Fruit fly (Drosophila melanogaster) whole organism, embryonic: ENCODE data around the gene Cpr62Bc.

Experiments
- Awh ChIP-seq: fragments of 200-800 bp; sonication (Bioruptor generic); IDR thresholded peaks from 2 replicates; pipeline ENCODE4, ENCODE4 v1.3.6; 2022; ENCODE audit warnings: missing biosample characterization, missing genetic modification characterization
- Blimp-1 ChIP-seq: fragments of 200-800 bp; sonication (Bioruptor generic); optimal IDR thresholded peaks from 3 replicates; lab custom pipeline; 2018; ENCODE audit warnings: missing biosample characterization, missing genetic modification characterization, mild to moderate bottlenecking, moderate library complexity, missing genetic modification reagents
- CG10267 ChIP-seq: fragments of 200-800 bp; sonication (Bioruptor generic); optimal IDR thresholded peaks from 2 replicates; lab custom pipeline; 2018; ENCODE audit warnings: missing biosample characterization, mild to moderate bottlenecking, missing genetic modification characterization, moderate library complexity
- CG10979 ChIP-seq: fragments of 200-800 bp; sonication (Bioruptor generic); optimal IDR thresholded peaks from 2 replicates; lab custom pipeline; 2018; ENCODE audit warnings: missing biosample characterization, mild to moderate bottlenecking, missing genetic modification characterization, moderate library complexity
- CG11560 ChIP-seq: fragments of 200-800 bp; sonication (Bioruptor generic); IDR thresholded peaks from 3 replicates; pipeline ENCODE4 v1.3.6; 2022; ENCODE audit warnings: missing biosample characterization, missing genetic modification characterization
- CG12071 ChIP-seq: fragments of 200-800 bp; sonication (Bioruptor generic); optimal IDR thresholded peaks from 3 replicates; lab custom pipeline; 2018; ENCODE audit warnings: missing biosample characterization, mild to moderate bottlenecking, missing genetic modification characterization
- CG12659 ChIP-seq: fragments of 200-800 bp; sonication (Bioruptor generic); optimal IDR thresholded peaks from 3 replicates; lab custom pipeline; 2017; ENCODE audit warnings: mild to moderate bottlenecking, missing biosample characterization, missing genetic modification reagents, missing genetic modification characterization
- CG13287 ChIP-seq: fragments of 200-800 bp; sonication (Bioruptor generic); IDR thresholded peaks from 2 replicates; pipeline ENCODE4 v1.3.6; 2022; ENCODE audit warnings: missing biosample characterization, missing genetic modification characterization; ENCODE audit not compliant: partially characterized antibody
- CG14860 ChIP-seq: fragments of 200-800 bp; sonication (Bioruptor generic); IDR thresholded peaks from 3 replicates; pipeline ENCODE4 v1.3.6; 2022; ENCODE audit warnings: missing biosample characterization, missing genetic modification characterization; ENCODE audit not compliant: partially characterized antibody
- CG1603 ChIP-seq: fragments of 200-800 bp; sonication (Bioruptor generic); optimal IDR thresholded peaks from 2 replicates; lab custom pipeline; 2019; ENCODE audit warnings: missing biosample characterization, mild to moderate bottlenecking, missing genetic modification characterization, moderate library complexity
- CG17568 ChIP-seq: fragments of 200-800 bp; sonication (Bioruptor generic); optimal IDR thresholded peaks from 2 replicates; lab custom pipeline; 2018; ENCODE audit warnings: missing biosample characterization, mild to moderate bottlenecking, missing genetic modification characterization, moderate library complexity
- CG18476 ChIP-seq: fragments of 200-800 bp; sonication (Bioruptor generic); optimal IDR thresholded peaks from 2 replicates; lab custom pipeline; 2016; ENCODE audit warnings: missing biosample characterization, mild to moderate bottlenecking, missing genetic modification characterization
- CG2199 ChIP-seq: fragments of 200-800 bp; sonication (Bioruptor generic); IDR thresholded peaks from 3 replicates; pipeline ENCODE4 v1.3.6; 2022; ENCODE audit warnings: missing biosample characterization, missing genetic modification characterization
- CG5245 ChIP-seq: fragments of 200-800 bp; sonication (Bioruptor generic); optimal IDR thresholded peaks from 3 replicates; lab custom pipeline; 2016; ENCODE audit warnings: missing biosample characterization, missing genetic modification characterization
- CG6791 ChIP-seq: fragments of 200-800 bp; sonication (Bioruptor generic); IDR thresholded peaks from 3 replicates; pipeline ENCODE4 v1.3.6; 2022; ENCODE audit warnings: missing biosample characterization, missing genetic modification characterization; ENCODE audit not compliant: partially characterized antibody
- CG6813 ChIP-seq: fragments of 200-800 bp; sonication (Bioruptor generic); optimal IDR thresholded peaks from 2 replicates; lab custom pipeline; 2017; ENCODE audit warnings: missing biosample characterization, missing genetic modification characterization, mild to moderate bottlenecking, moderate library complexity, missing genetic modification reagents
- CG7556 ChIP-seq: fragments of 200-800 bp; sonication (Bioruptor generic); optimal IDR thresholded peaks from 2 replicates; lab custom pipeline; 2017; ENCODE audit warnings: missing biosample characterization, mild to moderate bottlenecking, missing genetic modification characterization
- CG7745 ChIP-seq: fragments of 200-800 bp; sonication (Bioruptor generic); optimal IDR thresholded peaks from 2 replicates; lab custom pipeline; 2018; ENCODE audit warnings: missing biosample characterization, mild to moderate bottlenecking, missing genetic modification characterization, moderate library complexity
- CG9797 ChIP-seq: fragments of 200-800 bp; sonication (Bioruptor generic); optimal IDR thresholded peaks from 3 replicates; lab custom pipeline; 2018; ENCODE audit warnings: missing biosample characterization, mild to moderate bottlenecking, missing genetic modification characterization
- CrebB ChIP-seq: fragments of 200-800 bp; sonication (Bioruptor generic); optimal IDR thresholded peaks from 3 replicates; lab custom pipeline; 2018; ENCODE audit warnings: missing biosample characterization, mild to moderate bottlenecking, missing genetic modification characterization
- D ChIP-seq, 2 experiments: fragments of 200-800 bp in 1 of 2; fragments of >200 bp in 1 of 2; sonication (Bioruptor generic) in 1 of 2; optimal IDR thresholded peaks; 2 replicates in 1 of 2; 3 replicates in 1 of 2; lab custom pipeline; 2017; ENCODE audit warnings: mild to moderate bottlenecking in 1 of 2, missing biosample characterization in 1 of 2, missing genetic modification characterization in 1 of 2, missing genetic modification reagents in 1 of 2
- Deaf1 ChIP-seq: fragments of 200-800 bp; optimal IDR thresholded peaks from 3 replicates; lab custom pipeline; 2019; ENCODE audit warnings: missing biosample characterization, mild to moderate bottlenecking, missing genetic modification characterization, moderate library complexity
- Doc3 ChIP-seq: fragments of 200-800 bp; sonication (Bioruptor generic); IDR thresholded peaks from 3 replicates; pipeline ENCODE4 v1.3.6; 2022; ENCODE audit warnings: missing biosample characterization, missing genetic modification characterization; ENCODE audit not compliant: partially characterized antibody
- Drgx ChIP-seq: fragments of 200-800 bp; sonication (Bioruptor generic); IDR thresholded peaks from 2 replicates; pipeline ENCODE4 v1.3.6; 2022; ENCODE audit warnings: missing biosample characterization, missing genetic modification characterization
- E2f2 ChIP-seq: fragments of 200-800 bp; sonication (Bioruptor generic); IDR thresholded peaks from 2 replicates; pipeline ENCODE4 v1.3.6; 2022; ENCODE audit warnings: missing biosample characterization, missing genetic modification characterization
- H15 ChIP-seq: fragments of 200-800 bp; sonication (Bioruptor generic); IDR thresholded peaks from 3 replicates; pipeline ENCODE4 v1.3.6; 2022; ENCODE audit warnings: missing biosample characterization, missing genetic modification characterization
- HLHmδ ChIP-seq: fragments of 200-800 bp; sonication (Bioruptor generic); optimal IDR thresholded peaks from 2 replicates; lab custom pipeline; 2018; ENCODE audit warnings: missing biosample characterization, mild to moderate bottlenecking, missing genetic modification characterization, moderate library complexity
- HmgZ ChIP-seq: fragments of 200-800 bp; sonication (Bioruptor generic); optimal IDR thresholded peaks from 2 replicates; lab custom pipeline; 2018; ENCODE audit warnings: missing biosample characterization, mild to moderate bottlenecking, missing genetic modification characterization
- Hr3 ChIP-seq: fragments of 200-800 bp; sonication (Bioruptor generic); optimal IDR thresholded peaks from 3 replicates; lab custom pipeline; 2016; ENCODE audit warnings: missing biosample characterization, missing genetic modification characterization
- Max ChIP-seq: fragments of 200-800 bp; sonication (Bioruptor generic); optimal IDR thresholded peaks from 2 replicates; lab custom pipeline; 2016; ENCODE audit warnings: missing biosample characterization, mild to moderate bottlenecking, missing genetic modification characterization
- Med ChIP-seq: fragments of 200-800 bp; sonication (Bioruptor generic); peaks from one replicate; lab custom pipeline; 2016; ENCODE audit warnings: missing biosample characterization, missing genetic modification characterization, mild to moderate bottlenecking, inconsistent platforms, moderate library complexity
- Sry-β ChIP-seq: fragments of 200-800 bp; sonication (Bioruptor generic); optimal IDR thresholded peaks from 2 replicates; lab custom pipeline; 2018; ENCODE audit warnings: missing biosample characterization, mild to moderate bottlenecking, missing genetic modification characterization, moderate library complexity
- Sry-δ ChIP-seq: fragments of 200-800 bp; sonication (Bioruptor generic); optimal IDR thresholded peaks from 2 replicates; lab custom pipeline; 2016; ENCODE audit warnings: missing biosample characterization, missing genetic modification characterization
- chinmo ChIP-seq: fragments of 200-800 bp; sonication (Bioruptor generic); IDR thresholded peaks from 4 replicates; pipeline ENCODE4 v1.3.6; 2022; ENCODE audit warnings: missing biosample characterization, missing genetic modification characterization; ENCODE audit not compliant: partially characterized antibody
- crp ChIP-seq, 2 experiments: fragments of 200-800 bp; sonication (Bioruptor generic); optimal IDR thresholded peaks; 2 replicates in 1 of 2; 3 replicates in 1 of 2; lab custom pipeline; 2017; ENCODE audit warnings: missing biosample characterization in 2 of 2, missing genetic modification characterization in 2 of 2, mild to moderate bottlenecking in 1 of 2, moderate library complexity in 1 of 2
- dpn ChIP-seq, 2 experiments: fragments of 200-800 bp; sonication (Bioruptor generic); optimal IDR thresholded peaks; 3 replicates each; lab custom pipeline; 2016; ENCODE audit warnings: missing biosample characterization in 2 of 2, missing genetic modification characterization in 2 of 2
- ham ChIP-seq: fragments of 200-800 bp; sonication (Bioruptor generic); IDR thresholded peaks from 2 replicates; pipeline ENCODE4 v1.3.6; 2022; ENCODE audit warnings: missing biosample characterization, missing genetic modification characterization
- hbn ChIP-seq: fragments of 200-800 bp; sonication (Bioruptor generic); IDR thresholded peaks from 2 replicates; pipeline ENCODE4 v1.3.6; 2022; ENCODE audit warnings: missing biosample characterization, missing genetic modification characterization; ENCODE audit not compliant: partially characterized antibody
- inv ChIP-seq: fragments of 200-800 bp; sonication (Bioruptor generic); IDR thresholded peaks from 2 replicates; pipeline ENCODE4 v1.3.6; 2022; ENCODE audit warnings: missing biosample characterization, missing genetic modification characterization; ENCODE audit not compliant: partially characterized antibody
- knrl ChIP-seq: fragments of 200-800 bp; sonication (Bioruptor generic); IDR thresholded peaks from 3 replicates; pipeline ENCODE4 v1.3.6; 2022; ENCODE audit warnings: missing biosample characterization, missing genetic modification characterization; ENCODE audit not compliant: partially characterized antibody
- lilli ChIP-seq: fragments of 200-800 bp; sonication (Bioruptor generic); optimal IDR thresholded peaks from 3 replicates; lab custom pipeline; 2016; ENCODE audit warnings: missing biosample characterization, missing genetic modification characterization
- otp ChIP-seq: fragments of 200-800 bp; sonication (Bioruptor generic); IDR thresholded peaks from 3 replicates; pipeline ENCODE4, ENCODE4 v1.3.6; 2022; ENCODE audit warnings: missing biosample characterization, missing genetic modification characterization
- sd ChIP-seq: fragments of 200-800 bp; sonication (Bioruptor generic); optimal IDR thresholded peaks from 3 replicates; lab custom pipeline; 2018; ENCODE audit warnings: missing biosample characterization, mild to moderate bottlenecking, missing genetic modification characterization, moderate library complexity
- sna ChIP-seq: fragments of 200-800 bp; sonication (Bioruptor generic); IDR thresholded peaks from 2 replicates; pipeline ENCODE4 v1.3.6; 2022; ENCODE audit warnings: missing biosample characterization, missing genetic modification characterization; ENCODE audit not compliant: partially characterized antibody
- sug ChIP-seq: fragments of 200-800 bp; optimal IDR thresholded peaks from 2 replicates; lab custom pipeline; 2019; ENCODE audit warnings: missing biosample characterization, mild to moderate bottlenecking, missing genetic modification characterization, moderate library complexity
- wek ChIP-seq: fragments of 200-800 bp; sonication (Bioruptor generic); optimal IDR thresholded peaks from 3 replicates; lab custom pipeline; 2018; ENCODE audit warnings: missing biosample characterization, mild to moderate bottlenecking, missing genetic modification characterization, moderate library complexity

Cpr62Bc gene

DNA sequence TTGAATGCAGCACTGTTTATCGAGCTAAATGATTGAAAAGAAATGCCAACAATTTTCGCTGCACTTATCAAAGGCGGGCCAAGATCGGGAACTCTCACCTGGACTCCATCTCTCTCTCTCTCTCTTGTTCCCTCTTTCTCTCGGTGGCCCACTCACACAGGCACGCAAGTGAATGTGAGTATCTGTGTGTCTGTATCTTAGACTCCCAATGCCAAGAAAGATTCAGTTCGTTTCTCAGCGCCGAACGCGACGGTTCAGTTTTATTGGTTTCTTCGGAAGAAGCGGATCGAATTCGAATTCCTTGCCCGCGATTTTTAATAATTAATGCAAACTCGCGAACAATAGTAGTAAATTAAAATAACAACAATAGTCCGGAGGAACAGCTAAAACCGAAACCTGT, 43.6 kb upstream of the Cpr62Bc start, which contains the start of gene Tmhs (continued):
- TF ChIP-seq wek (GFP tag; lab: Kevin White, UChicago): no peak
- no peak for TF ChIP-seq lilli (GFP tag; lab: Kevin White, UChicago)
- no peak for TF ChIP-seq CG11560
- no peak for TF ChIP-seq CG6813 (GFP tag; lab: Kevin White, UChicago)
- 0 out of 2 replicates have a peak, but pooled peaks have one; percentile 14 for TF ChIP-seq Drgx (GFP tag; lab: Robert Waterston, UW)
- no peak for TF ChIP-seq Sry-β (GFP tag; lab: Kevin White, UChicago)
- TF ChIP-seq ham (GFP tag; lab: Robert Waterston, UW): no peak
- no peak for TF ChIP-seq Hr3
- 0 out of 2 replicates have a peak, but pooled peaks have one; percentile 36 for TF ChIP-seq Awh (GFP tag; lab: Robert Waterston, UW)
- peak; percentile 68 for TF ChIP-seq Deaf1 (tag; lab: Kevin White, UChicago)
- peak; percentile 20 for TF ChIP-seq CG12071 (GFP tag; lab: Kevin White, UChicago)
- no peak for TF ChIP-seq dpn (GFP tag; optimal IDR thresholded peaks at IDR 0.05; lab: Kevin White, UChicago)
- TF ChIP-seq CG13287 (GFP tag; lab: Robert Waterston, UW): peak; percentile 12; the same call in 1 of the 2 replicates
- TF ChIP-seq H15 (GFP tag; lab: Robert Waterston, UW): no peak

DNA sequence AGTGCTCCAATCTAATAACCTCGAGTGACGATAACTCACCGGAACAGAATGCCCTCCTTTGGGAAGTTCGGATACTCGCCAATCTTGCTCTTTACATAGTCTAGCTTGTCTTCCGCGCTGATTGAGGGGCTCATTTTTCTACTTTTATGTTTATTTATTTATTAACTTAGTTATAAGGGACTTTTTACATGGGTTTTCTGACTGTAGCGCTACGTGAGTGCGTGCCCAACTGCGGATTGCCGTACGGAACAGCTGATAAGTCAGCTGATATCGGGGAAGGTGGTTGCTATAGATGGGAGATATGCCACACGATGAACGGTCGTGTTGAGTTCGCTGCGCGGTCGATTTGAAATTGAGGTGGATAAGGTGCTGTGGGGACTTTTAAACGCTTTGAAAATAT, 42.8 kb upstream of the Cpr62Bc start, which contains the start of gene Aprt:
TSS of gene Aprt (minus strand) at position 368 of the 400 bp plus-strand sequence.
- TF ChIP-seq Blimp-1: no peak
- peak; percentile 50 for TF ChIP-seq CG9797 (GFP tag; lab: Kevin White, UChicago)
- peak; percentile 90 to 100 for TF ChIP-seq crp (GFP tag; optimal IDR thresholded peaks at IDR 0.05; lab: Kevin White, UChicago)
- peak; percentile 88 for TF ChIP-seq hbn (GFP tag; lab: Robert Waterston, UW)
- peak; percentile 87 for TF ChIP-seq Sry-δ
- peak; percentile 32 for TF ChIP-seq CrebB (tag; lab: Kevin White, UChicago)
- TF ChIP-seq CG7556: no peak
- peak; percentile 8 for TF ChIP-seq Max (GFP tag; lab: Kevin White, UChicago)
- peak; percentile 96 for TF ChIP-seq E2f2 (GFP tag; lab: Robert Waterston, UW)
- TF ChIP-seq D (optimal IDR thresholded peaks at IDR 0.05; lab: Kevin White, UChicago): no peak
- no peak for TF ChIP-seq D (GFP tag; optimal IDR thresholded peaks at IDR 0.05; lab: Kevin White, UChicago)
- peak; percentile 34 for TF ChIP-seq CG10267
- peak; percentile 91 for TF ChIP-seq CG13287 (GFP tag; lab: Robert Waterston, UW)
- TF ChIP-seq HLHmδ: peak; percentile 59
- peak; percentile 67; the same call in 2 of the 3 replicates for TF ChIP-seq knrl (GFP tag; lab: Robert Waterston, UW)
- peak; percentile 63; the same call in 1 of the 4 replicates for TF ChIP-seq chinmo (GFP tag; lab: Robert Waterston, UW)
- no peak for TF ChIP-seq otp (GFP tag; lab: Robert Waterston, UW)
- TF ChIP-seq sug (tag; lab: Kevin White, UChicago): peak; percentile 63
- TF ChIP-seq inv (GFP tag; lab: Robert Waterston, UW): peak; percentile 51; the same call in 1 of the 2 replicates
- peak; percentile 47 for TF ChIP-seq CG1603
- TF ChIP-seq CG5245 (GFP tag; lab: Kevin White, UChicago): no peak
- no peak for TF ChIP-seq CG10979 (tag; lab: Kevin White, UChicago)
- peak; percentile 68; the same call in 2 of the 3 replicates for TF ChIP-seq CG6791 (GFP tag; lab: Robert Waterston, UW)
- TF ChIP-seq CG14860: 0 out of 3 replicates have a peak, but pooled peaks have one; percentile 31
- TF ChIP-seq CG12659 (GFP tag; lab: Kevin White, UChicago): peak; percentile 13
- no peak for TF ChIP-seq CG7745 (tag; lab: Kevin White, UChicago)
- TF ChIP-seq Doc3: peak; percentile 73
- TF ChIP-seq CG2199: no peak
- TF ChIP-seq Med (GFP tag; lab: Kevin White, UChicago): peak; percentile 25
- TF ChIP-seq sna (GFP tag; lab: Robert Waterston, UW): peak; percentile 85
- TF ChIP-seq CG18476 (GFP tag; lab: Kevin White, UChicago): peak; percentile 3
- peak; percentile 2 for TF ChIP-seq CG17568 (GFP tag; lab: Kevin White, UChicago)
- peak; percentile 16 for TF ChIP-seq HmgZ
- no peak for TF ChIP-seq sd (tag; lab: Kevin White, UChicago)
